Worm (Caenorhabditis elegans): ENCODE data around the gene Y102A5C.36.

DNA sequence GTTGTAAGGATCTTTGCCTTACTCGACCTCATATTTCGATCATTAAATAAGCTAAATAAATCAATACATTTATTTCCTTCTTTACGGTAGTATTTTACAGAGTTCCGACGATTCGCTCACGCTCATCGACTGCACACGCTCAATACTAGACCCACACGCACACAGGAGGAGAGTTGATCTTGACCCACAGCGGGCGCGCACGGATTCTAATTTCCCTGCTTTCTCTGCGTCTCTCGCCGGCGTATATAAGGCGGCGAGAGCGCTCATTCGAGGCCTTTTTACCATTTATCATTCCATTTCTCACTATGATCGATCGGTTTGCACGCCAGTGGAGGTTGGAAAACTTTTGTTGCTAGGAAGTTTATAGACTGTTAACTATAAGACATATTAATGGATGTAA, 22.8 kb upstream of the Y102A5C.36 start:
- TF ChIP-seq ceh-24 (tag; optimal IDR thresholded peaks at IDR 0.05), result no peak
- no peak for TF ChIP-seq pqm-1 (tag; optimal IDR thresholded peaks at IDR 0.05)
- no peak for TF ChIP-seq ceh-34 (tag; optimal IDR thresholded peaks at IDR 0.05)
- no peak for TF ChIP-seq odd-2 (tag; optimal IDR thresholded peaks at IDR 0.05)
- no peak for TF ChIP-seq ahr-1 (tag; optimal IDR thresholded peaks at IDR 0.05)
- no peak for TF ChIP-seq lin-11 (tag; optimal IDR thresholded peaks at IDR 0.05)
- TF ChIP-seq pha-4 (tag; optimal IDR thresholded peaks at IDR 0.05), result no peak
- no peak for TF ChIP-seq rnt-1 (tag; optimal IDR thresholded peaks at IDR 0.05)
- TF ChIP-seq ceh-2 (tag; optimal IDR thresholded peaks at IDR 0.05), result no peak
- TF ChIP-seq sdc-2 (tag; optimal IDR thresholded peaks at IDR 0.05), result no peak
- no peak for TF ChIP-seq lim-6 (tag; optimal IDR thresholded peaks at IDR 0.05)
- no peak for TF ChIP-seq ceh-45 (GFP tag; IDR thresholded peaks at IDR 0.05)
- no peak for TF ChIP-seq dve-1 (tag; optimal IDR thresholded peaks at IDR 0.05)

All from whole organism, late embryonic.